Fruit fly (Drosophila melanogaster) whole organism, prepupa: ENCODE measurements around the gene RpL17.

ENCODE experiments used
- Blimp-1 ChIP-seq: fragments of 200-800 bp; sonication (Bioruptor generic); optimal IDR thresholded peaks from 3 replicates; lab custom pipeline; 2017; ENCODE audit warnings: missing biosample characterization, missing genetic modification characterization, mild to moderate bottlenecking, moderate library complexity, missing genetic modification reagents
- CG10669 ChIP-seq: fragments of 200-800 bp; sonication (Bioruptor generic); optimal IDR thresholded peaks from 3 replicates; lab custom pipeline; 2018; ENCODE audit warnings: missing biosample characterization, mild to moderate bottlenecking, missing genetic modification characterization, moderate library complexity
- CG11294 ChIP-seq: fragments of 200-800 bp; sonication (Bioruptor generic); IDR thresholded peaks from 2 replicates; pipeline ENCODE4 v1.3.6; 2022; ENCODE audit warnings: missing biosample characterization, missing genetic modification characterization
- CG11762 ChIP-seq: fragments of 200-800 bp; sonication (Bioruptor generic); optimal IDR thresholded peaks from 3 replicates; lab custom pipeline; 2016; ENCODE audit warnings: missing biosample characterization, missing genetic modification characterization; ENCODE audit not compliant: insufficient read depth
- CG11902 ChIP-seq: fragments of 200-800 bp; sonication (Bioruptor generic); optimal IDR thresholded peaks from 3 replicates; lab custom pipeline; 2016; ENCODE audit warnings: missing biosample characterization, missing genetic modification characterization
- CG15336 ChIP-seq: fragments of 200-800 bp; sonication (Bioruptor generic); IDR thresholded peaks from 2 replicates; pipeline ENCODE4 v1.3.6; 2022; ENCODE audit warnings: missing biosample characterization, missing genetic modification characterization
- CG16779 ChIP-seq: fragments of 200-800 bp; sonication (Bioruptor generic); optimal IDR thresholded peaks from 3 replicates; lab custom pipeline; 2017; ENCODE audit warnings: missing biosample characterization, mild to moderate bottlenecking, missing genetic modification characterization
- CG3032 ChIP-seq: fragments of 200-800 bp; optimal IDR thresholded peaks from 2 replicates; lab custom pipeline; 2019; ENCODE audit warnings: missing biosample characterization, mild to moderate bottlenecking, missing genetic modification characterization, moderate library complexity
- CG31627 ChIP-seq: fragments of 200-800 bp; sonication (Bioruptor generic); optimal IDR thresholded peaks from 3 replicates; lab custom pipeline; 2016; ENCODE audit warnings: missing biosample characterization, missing genetic modification characterization
- CG34406 ChIP-seq: fragments of 200-800 bp; sonication (Bioruptor generic); optimal IDR thresholded peaks from 3 replicates; lab custom pipeline; 2016; ENCODE audit warnings: missing biosample characterization, missing genetic modification characterization
- CG3919 ChIP-seq: fragments of 200-800 bp; sonication (Bioruptor generic); optimal IDR thresholded peaks from 3 replicates; lab custom pipeline; 2016; ENCODE audit warnings: missing biosample characterization, missing genetic modification characterization
- CG6276 ChIP-seq: fragments of 200-800 bp; sonication (Bioruptor generic); optimal IDR thresholded peaks from 2 replicates; lab custom pipeline; 2017; ENCODE audit warnings: missing biosample characterization, mild to moderate bottlenecking, missing genetic modification characterization
- CG6792 ChIP-seq: fragments of 200-800 bp; sonication (Bioruptor generic); optimal IDR thresholded peaks from 3 replicates; lab custom pipeline; 2016; ENCODE audit warnings: missing biosample characterization, missing genetic modification characterization
- CG7368 ChIP-seq: fragments of 200-800 bp; sonication (Bioruptor generic); optimal IDR thresholded peaks from 3 replicates; lab custom pipeline; 2016; ENCODE audit warnings: missing biosample characterization, missing genetic modification characterization
- CG8119 ChIP-seq: fragments of 200-800 bp; sonication (Bioruptor generic); IDR thresholded peaks from 3 replicates; pipeline ENCODE4 v1.3.6; 2022; ENCODE audit warnings: missing biosample characterization, missing genetic modification characterization
- CG8319 ChIP-seq: fragments of 200-800 bp; sonication (Bioruptor generic); optimal IDR thresholded peaks from 3 replicates; lab custom pipeline; 2016; ENCODE audit warnings: missing biosample characterization, missing genetic modification characterization
- CG8632 ChIP-seq: fragments of 200-800 bp; sonication (Bioruptor generic); optimal IDR thresholded peaks from 3 replicates; lab custom pipeline; 2016; ENCODE audit warnings: missing biosample characterization, missing genetic modification characterization
- Eip78C ChIP-seq: fragments of 200-800 bp; sonication (Bioruptor generic); peaks from one replicate; lab custom pipeline; 2016; ENCODE audit warnings: missing biosample characterization, missing genetic modification characterization
- Eip93F ChIP-seq: fragments of 200-800 bp; sonication (Bioruptor generic); optimal IDR thresholded peaks from 2 replicates; lab custom pipeline; 2016; ENCODE audit warnings: missing biosample characterization, mild to moderate bottlenecking, missing genetic modification characterization
- Ets21C ChIP-seq: fragments of 200-800 bp; sonication (Bioruptor generic); optimal IDR thresholded peaks from 3 replicates; lab custom pipeline; 2016; ENCODE audit warnings: missing biosample characterization, missing genetic modification characterization
- Ets96B ChIP-seq: fragments of 200-800 bp; optimal IDR thresholded peaks from 2 replicates; lab custom pipeline; 2019; ENCODE audit warnings: missing biosample characterization, mild to moderate bottlenecking, missing genetic modification characterization, moderate library complexity
- Gug ChIP-seq: fragments of 200-800 bp; sonication (Bioruptor generic); IDR thresholded peaks from 2 replicates; pipeline ENCODE4 v1.3.6; 2022; ENCODE audit warnings: missing biosample characterization, missing genetic modification characterization
- Hr39 ChIP-seq: fragments of 200-800 bp; sonication (Bioruptor generic); optimal IDR thresholded peaks from 2 replicates; lab custom pipeline; 2016; ENCODE audit warnings: missing biosample characterization, missing genetic modification characterization
- Hr4 ChIP-seq: fragments of 200-800 bp; sonication (Bioruptor generic); optimal IDR thresholded peaks from 3 replicates; lab custom pipeline; 2016; ENCODE audit warnings: missing biosample characterization, missing genetic modification characterization
- Lpt ChIP-seq: fragments of 200-800 bp; sonication (Bioruptor generic); optimal IDR thresholded peaks from 3 replicates; lab custom pipeline; 2016; ENCODE audit warnings: missing biosample characterization, missing genetic modification characterization
- OdsH ChIP-seq: fragments of 200-800 bp; sonication (Bioruptor generic); optimal IDR thresholded peaks from 3 replicates; lab custom pipeline; 2016; ENCODE audit warnings: missing biosample characterization, missing genetic modification characterization
- Sox102F ChIP-seq: fragments of 200-800 bp; sonication (Bioruptor generic); optimal IDR thresholded peaks from 2 replicates; lab custom pipeline; 2016; ENCODE audit warnings: missing biosample characterization, mild to moderate bottlenecking, missing genetic modification characterization
- Sox14 ChIP-seq: fragments of 200-800 bp; sonication (Bioruptor generic); optimal IDR thresholded peaks from 3 replicates; lab custom pipeline; 2016; ENCODE audit warnings: missing biosample characterization, missing genetic modification characterization
- achi ChIP-seq: fragments of 200-800 bp; sonication (Bioruptor generic); optimal IDR thresholded peaks from 3 replicates; lab custom pipeline; 2016; ENCODE audit warnings: missing biosample characterization, missing genetic modification characterization
- acj6 ChIP-seq: fragments of 200-800 bp; sonication (Bioruptor generic); optimal IDR thresholded peaks from 3 replicates; lab custom pipeline; 2016; ENCODE audit warnings: missing biosample characterization, missing genetic modification characterization
- cyc ChIP-seq: fragments of 200-800 bp; sonication (Bioruptor generic); optimal IDR thresholded peaks from 3 replicates; lab custom pipeline; 2016; ENCODE audit warnings: missing biosample characterization, missing genetic modification characterization
- dac ChIP-seq: fragments of 200-800 bp; sonication (Bioruptor generic); optimal IDR thresholded peaks from 2 replicates; lab custom pipeline; 2017; ENCODE audit warnings: missing biosample characterization, mild to moderate bottlenecking, missing genetic modification characterization
- dsx ChIP-seq: fragments of 200-800 bp; optimal IDR thresholded peaks from 3 replicates; lab custom pipeline; 2019; ENCODE audit warnings: missing biosample characterization, mild to moderate bottlenecking, missing genetic modification characterization, moderate library complexity; ENCODE audit not compliant: poor library complexity, severe bottlenecking
- eg ChIP-seq: fragments of 200-800 bp; sonication (Bioruptor generic); IDR thresholded peaks from 3 replicates; pipeline ENCODE4 v1.3.6; 2022; ENCODE audit warnings: missing biosample characterization, missing genetic modification characterization
- fd59A ChIP-seq: fragments of 200-800 bp; sonication (Bioruptor generic); optimal IDR thresholded peaks from 2 replicates; lab custom pipeline; 2017; ENCODE audit warnings: missing biosample characterization, mild to moderate bottlenecking, missing genetic modification characterization, missing genetic modification reagents
- fd85E ChIP-seq: fragments of 200-800 bp; sonication (Bioruptor generic); optimal IDR thresholded peaks from 3 replicates; lab custom pipeline; 2016; ENCODE audit warnings: missing biosample characterization, missing genetic modification characterization
- fkh ChIP-seq: fragments of 200-800 bp; sonication (Bioruptor generic); optimal IDR thresholded peaks from 3 replicates; lab custom pipeline; 2017; ENCODE audit warnings: missing biosample characterization, mild to moderate bottlenecking, missing genetic modification characterization, moderate library complexity
- net ChIP-seq: fragments of 200-800 bp; sonication (Bioruptor generic); optimal IDR thresholded peaks from 3 replicates; lab custom pipeline; 2016; ENCODE audit warnings: missing biosample characterization, missing genetic modification characterization
- pdm3 ChIP-seq: fragments of 200-800 bp; sonication (Bioruptor generic); optimal IDR thresholded peaks from 3 replicates; lab custom pipeline; 2016; ENCODE audit warnings: missing biosample characterization, missing genetic modification characterization
- salr ChIP-seq, 2 experiments: fragments of 200-800 bp; sonication (Bioruptor generic); optimal IDR thresholded peaks; 3 replicates each; lab custom pipeline; 2016 to 2018; ENCODE audit warnings: missing biosample characterization in 2 of 2, missing genetic modification characterization in 2 of 2, mild to moderate bottlenecking in 1 of 2
- spab ChIP-seq: fragments of 200-800 bp; sonication (Bioruptor generic); optimal IDR thresholded peaks from 2 replicates; lab custom pipeline; 2017; ENCODE audit warnings: missing biosample characterization, mild to moderate bottlenecking, missing genetic modification characterization, missing genetic modification reagents
- ss ChIP-seq, 2 experiments: fragments of 200-800 bp; sonication (Bioruptor generic); optimal IDR thresholded peaks; 2 replicates in 1 of 2; 3 replicates in 1 of 2; lab custom pipeline; 2017 to 2018; ENCODE audit warnings: mild to moderate bottlenecking in 2 of 2, missing biosample characterization in 2 of 2, missing genetic modification characterization in 2 of 2, moderate library complexity in 1 of 2
- svp ChIP-seq: fragments of 200-800 bp; sonication (Bioruptor generic); peaks from one replicate; lab custom pipeline; 2016; ENCODE audit warnings: missing biosample characterization, missing genetic modification characterization
- topi ChIP-seq: fragments of 200-800 bp; sonication (Bioruptor generic); optimal IDR thresholded peaks from 3 replicates; lab custom pipeline; 2016; ENCODE audit warnings: missing biosample characterization, missing genetic modification characterization
- vri ChIP-seq: fragments of 200-800 bp; sonication (Bioruptor generic); optimal IDR thresholded peaks from 3 replicates; lab custom pipeline; 2016; ENCODE audit warnings: missing biosample characterization, mild to moderate bottlenecking, missing genetic modification characterization

RpL17 gene

dm6 chrX:6733291-6734042 lies 10.6 kb downstream of the RpL17 start:
- peak; percentile 61 for TF ChIP-seq fkh (GFP tag; lab: Kevin White, UChicago)
- TF ChIP-seq CG6276 (GFP tag; lab: Kevin White, UChicago), result no peak
- TF ChIP-seq topi (GFP tag; lab: Kevin White, UChicago), result no peak
- no peak for TF ChIP-seq CG10669 (GFP tag; lab: Kevin White, UChicago)
- peak; percentile 25 for TF ChIP-seq svp (GFP tag; lab: Kevin White, UChicago)
- TF ChIP-seq vri (GFP tag; lab: Kevin White, UChicago), result peak; percentile 1
- TF ChIP-seq CG8119 (GFP tag; lab: Robert Waterston, UW), result no peak
- TF ChIP-seq Eip78C (GFP tag; lab: Kevin White, UChicago), result peak; percentile 16
- TF ChIP-seq fd85E (GFP tag; lab: Kevin White, UChicago), result no peak
- no peak for TF ChIP-seq Lpt (GFP tag; lab: Kevin White, UChicago)
- 0 out of 3 replicates have a peak, but pooled peaks have one; percentile 24 for TF ChIP-seq eg (GFP tag; lab: Robert Waterston, UW)
- no peak for TF ChIP-seq net
- TF ChIP-seq Sox14 (GFP tag; lab: Kevin White, UChicago), result no peak
- no peak for TF ChIP-seq CG8632 (GFP tag; lab: Kevin White, UChicago)

dm6 chrX:6730600-6731259 lies 13.3 kb downstream of the RpL17 start:
- TF ChIP-seq acj6 (GFP tag; lab: Kevin White, UChicago), result no peak
- TF ChIP-seq Hr4 (GFP tag; lab: Kevin White, UChicago), result no peak
- TF ChIP-seq achi (GFP tag; lab: Kevin White, UChicago), result peak; percentile 17
- TF ChIP-seq topi (GFP tag; lab: Kevin White, UChicago), result no peak
- no peak for TF ChIP-seq CG34406 (GFP tag; lab: Kevin White, UChicago)
- TF ChIP-seq CG8319, result no peak
- TF ChIP-seq OdsH (GFP tag; lab: Kevin White, UChicago), result no peak
- TF ChIP-seq Gug (GFP tag; lab: Robert Waterston, UW), result peak; percentile 44; the same call in 1 of the 2 replicates
- no peak for TF ChIP-seq Eip93F (GFP tag; lab: Kevin White, UChicago)
- no peak for TF ChIP-seq cyc (GFP tag; lab: Kevin White, UChicago)
- TF ChIP-seq CG8119 (GFP tag; lab: Robert Waterston, UW), result peak; percentile 60; the same call in 2 of the 3 replicates
- peak; percentile 50 to 54 for TF ChIP-seq ss (GFP tag; optimal IDR thresholded peaks at IDR 0.05; lab: Kevin White, UChicago)
- no peak for TF ChIP-seq pdm3 (GFP tag; lab: Kevin White, UChicago)
- TF ChIP-seq CG31627 (GFP tag; lab: Kevin White, UChicago), result no peak
- TF ChIP-seq Eip78C (GFP tag; lab: Kevin White, UChicago), result peak; percentile 65
- peak; percentile 62 for TF ChIP-seq net
- no peak for TF ChIP-seq CG11294
- no peak for TF ChIP-seq fd59A
- no peak for TF ChIP-seq Blimp-1 (GFP tag; lab: Kevin White, UChicago)
- no peak for TF ChIP-seq Hr39 (GFP tag; lab: Kevin White, UChicago)
- peak; percentile 86 for TF ChIP-seq CG6276 (GFP tag; lab: Kevin White, UChicago)
- no peak for TF ChIP-seq Ets21C (GFP tag; lab: Kevin White, UChicago)
- TF ChIP-seq fkh (GFP tag; lab: Kevin White, UChicago), result no peak
- peak; percentile 43 for TF ChIP-seq Lpt (GFP tag; lab: Kevin White, UChicago)
- no peak for TF ChIP-seq CG3032 (tag; lab: Kevin White, UChicago)
- TF ChIP-seq Ets96B (tag; lab: Kevin White, UChicago), result peak; percentile 44
- no peak for TF ChIP-seq CG6792
- TF ChIP-seq CG16779 (tag; lab: Kevin White, UChicago), result peak; percentile 5
- peak; percentile 90 for TF ChIP-seq dsx (GFP tag; lab: Kevin White, UChicago)
- TF ChIP-seq fd85E (GFP tag; lab: Kevin White, UChicago), result no peak
- no peak for TF ChIP-seq Sox102F
- peak; percentile 29 for TF ChIP-seq vri (GFP tag; lab: Kevin White, UChicago)
- TF ChIP-seq CG3919, result peak; percentile 29
- TF ChIP-seq CG11902 (GFP tag; lab: Kevin White, UChicago), result no peak
- TF ChIP-seq CG15336 (GFP tag; lab: Robert Waterston, UW), result peak; percentile 62
- TF ChIP-seq dac, result no peak
- TF ChIP-seq spab (GFP tag; lab: Kevin White, UChicago), result peak; percentile 57
- TF ChIP-seq CG10669 (GFP tag; lab: Kevin White, UChicago), result peak; percentile 50
- TF ChIP-seq CG7368, result peak; percentile 33
- no peak for TF ChIP-seq CG8632 (GFP tag; lab: Kevin White, UChicago)
- TF ChIP-seq salr (GFP tag; optimal IDR thresholded peaks at IDR 0.05; lab: Kevin White, UChicago), result peak in 1 of 2 experiments; percentile 35
- TF ChIP-seq CG11762, result no peak
